Worm (Caenorhabditis elegans) whole organism, L4 larva: Measurements from ENCODE around the gene sedl-1.
"Not testable (repeated sequence)": the region's sequence is repeated elsewhere in the genome, so short reads cannot be mapped to it uniquely, and the experiment has no call there.

Source experiments
- F10B5.3 ChIP-seq: sonication (generic microtip); optimal IDR thresholded peaks from 2 replicates; lab custom pipeline; 2016; ENCODE audit warnings: mild to moderate bottlenecking, missing genetic modification characterization, missing compliant biosample characterization
- F37D6.2 ChIP-seq: sonication (generic microtip); optimal IDR thresholded peaks from 2 replicates; lab custom pipeline; 2016; ENCODE audit warnings: mild to moderate bottlenecking, missing genetic modification characterization, missing compliant biosample characterization
- ZK546.5 ChIP-seq, 2 experiments: sonication (generic microtip); optimal IDR thresholded peaks; 2 replicates each; lab custom pipeline; 2017; ENCODE audit warnings: missing biosample characterization in 2 of 2, missing genetic modification characterization in 2 of 2
- aha-1 ChIP-seq: fragments of 150-350 bp; peaks from one replicate; lab custom pipeline; 2014; ENCODE audit warnings: missing biosample characterization, missing genetic modification characterization
- daf-16 ChIP-seq, 3 experiments: sonication (generic microtip); optimal IDR thresholded peaks; 2 replicates each; lab custom pipeline; 2016 to 2017; ENCODE audit warnings: missing genetic modification characterization in 3 of 3, missing genetic modification reagents in 3 of 3, mild to moderate bottlenecking in 2 of 3, missing compliant biosample characterization in 2 of 3, missing biosample characterization in 1 of 3, moderate library complexity in 1 of 3
- dmd-6 ChIP-seq: fragments of 200-800 bp; sonication (Bioruptor generic); IDR thresholded peaks from 2 replicates; pipeline ENCODE4 v1.3.6; 2022; ENCODE audit warnings: missing genetic modification reagents, missing genetic modification characterization, missing compliant biosample characterization
- dpl-1 ChIP-seq: fragments of 150-350 bp; optimal IDR thresholded peaks from 2 replicates; lab custom pipeline; 2014; ENCODE audit warnings: missing biosample characterization, missing genetic modification reagents, missing genetic modification characterization
- egl-43 ChIP-seq: fragments of 200-800 bp; sonication (Bioruptor generic); IDR thresholded peaks from 2 replicates; pipeline ENCODE4 v1.3.6; 2022; ENCODE audit warnings: missing genetic modification reagents, missing genetic modification characterization, missing compliant biosample characterization
- fkh-10 ChIP-seq: fragments of 150-350 bp; optimal IDR thresholded peaks from 2 replicates; lab custom pipeline; 2014; ENCODE audit warnings: missing biosample characterization, missing genetic modification reagents, missing genetic modification characterization
- gei-8 ChIP-seq: fragments of 200-800 bp; sonication (Bioruptor generic); optimal IDR thresholded peaks from 2 replicates; lab custom pipeline; 2018; ENCODE audit warnings: mild to moderate bottlenecking, missing genetic modification characterization, missing compliant biosample characterization
- hlh-11 ChIP-seq: fragments of 200-800 bp; sonication (Bioruptor generic); optimal IDR thresholded peaks from 2 replicates; lab custom pipeline; 2018; ENCODE audit warnings: mild to moderate bottlenecking, missing genetic modification characterization, missing compliant biosample characterization
- hlh-30 ChIP-seq: sonication (generic microtip); optimal IDR thresholded peaks from 2 replicates; lab custom pipeline; 2017; ENCODE audit warnings: antibody characterized with exemption, mild to moderate bottlenecking, missing genetic modification characterization, missing compliant biosample characterization; ENCODE audit not compliant: insufficient read depth
- hmg-1.1 ChIP-seq: fragments of 200-800 bp; sonication (Bioruptor generic); IDR thresholded peaks from 2 replicates; pipeline ENCODE4 v1.3.6; 2022; ENCODE audit warnings: missing genetic modification reagents, missing genetic modification characterization, missing compliant biosample characterization
- lim-7 ChIP-seq: fragments of 200-800 bp; sonication (Bioruptor generic); IDR thresholded peaks from 2 replicates; pipeline ENCODE4 v1.3.6; 2022; ENCODE audit warnings: missing genetic modification characterization, missing compliant biosample characterization
- lin-38 ChIP-seq: fragments of 200-800 bp; sonication (Bioruptor generic); IDR thresholded peaks from 2 replicates; pipeline ENCODE4 v1.3.6; 2022; ENCODE audit warnings: missing genetic modification reagents, missing genetic modification characterization, missing compliant biosample characterization
- lsy-2 ChIP-seq, 2 experiments: fragments of 150-350 bp in 1 of 2; sonication (generic microtip) in 1 of 2; optimal IDR thresholded peaks; 2 replicates each; lab custom pipeline; 2014 to 2017; ENCODE audit warnings: missing biosample characterization in 2 of 2, missing genetic modification characterization in 2 of 2
- mdt-29 ChIP-seq: fragments of 200-800 bp; sonication (Bioruptor generic); IDR thresholded peaks from 2 replicates; pipeline ENCODE4 v1.3.6; 2022; ENCODE audit warnings: missing genetic modification reagents, missing genetic modification characterization, missing compliant biosample characterization
- mep-1 ChIP-seq: fragments of 150-350 bp; sonication (generic microtip); optimal IDR thresholded peaks from 3 replicates; lab custom pipeline; 2014; ENCODE audit warnings: missing biosample characterization, missing genetic modification characterization
- mes-2 ChIP-seq: sonication (generic microtip); optimal IDR thresholded peaks from 2 replicates; lab custom pipeline; 2016; ENCODE audit warnings: missing genotype, mild to moderate bottlenecking, missing genetic modification characterization, missing compliant biosample characterization; ENCODE audit not compliant: poor library complexity, severe bottlenecking
- mxl-3 ChIP-seq: fragments of 200-800 bp; sonication (Bioruptor generic); optimal IDR thresholded peaks from 2 replicates; lab custom pipeline; 2018; ENCODE audit warnings: mild to moderate bottlenecking, missing genetic modification characterization, missing compliant biosample characterization
- nhr-237 ChIP-seq: sonication (generic microtip); optimal IDR thresholded peaks from 2 replicates; lab custom pipeline; 2017; ENCODE audit warnings: missing biosample characterization, missing genetic modification characterization
- nhr-28 ChIP-seq: fragments of 150-350 bp; optimal IDR thresholded peaks from 2 replicates; lab custom pipeline; 2014; ENCODE audit warnings: missing biosample characterization, missing genetic modification characterization
- nhr-42 ChIP-seq: fragments of 200-800 bp; sonication (Bioruptor generic); IDR thresholded peaks from 2 replicates; pipeline ENCODE4 v1.3.6; 2022; ENCODE audit warnings: missing genetic modification characterization, missing compliant biosample characterization
- rbr-2 ChIP-seq: sonication (generic microtip); optimal IDR thresholded peaks from 2 replicates; lab custom pipeline; 2016; ENCODE audit warnings: missing genotype, missing genetic modification characterization, missing compliant biosample characterization
- saeg-2 ChIP-seq: fragments of 200-800 bp; sonication (Bioruptor generic); IDR thresholded peaks from 2 replicates; pipeline ENCODE4 v1.3.6; 2022; ENCODE audit warnings: missing genetic modification reagents, missing genetic modification characterization, missing compliant biosample characterization
- tra-1 ChIP-seq: fragments of 200-800 bp; sonication (Bioruptor generic); IDR thresholded peaks from 2 replicates; pipeline ENCODE4 v1.3.6; 2022; ENCODE audit warnings: missing genetic modification reagents, missing genetic modification characterization, missing compliant biosample characterization
- unc-39 ChIP-seq: sonication (generic microtip); optimal IDR thresholded peaks from 2 replicates; lab custom pipeline; 2017; ENCODE audit warnings: missing biosample characterization, missing genetic modification characterization
- unc-62 ChIP-seq, 3 experiments: fragments of 150-350 bp in 1 of 3; sonication (generic microtip); optimal IDR thresholded peaks in 2 of 3; peaks in 1 of 3; 1 replicate in 1 of 3; 2 replicates in 2 of 3; lab custom pipeline; 2014 to 2017; ENCODE audit warnings: missing biosample characterization in 3 of 3, missing genetic modification characterization in 3 of 3, missing genetic modification reagents in 3 of 3, missing genotype in 1 of 3
- vab-7 ChIP-seq: fragments of 200-800 bp; sonication (Bioruptor generic); IDR thresholded peaks from 2 replicates; pipeline ENCODE4 v1.3.6; 2022; ENCODE audit warnings: missing genetic modification reagents, missing genetic modification characterization, missing compliant biosample characterization
- zfp-2 ChIP-seq: sonication (generic microtip); optimal IDR thresholded peaks from 2 replicates; lab custom pipeline; 2016; ENCODE audit warnings: mild to moderate bottlenecking, missing genetic modification characterization, missing compliant biosample characterization
- zip-11 ChIP-seq: fragments of 200-800 bp; sonication (Bioruptor generic); IDR thresholded peaks from 2 replicates; pipeline ENCODE4 v1.3.6; 2022; ENCODE audit warnings: missing genetic modification characterization, missing compliant biosample characterization
- ztf-7 ChIP-seq: fragments of 150-350 bp; optimal IDR thresholded peaks from 2 replicates; lab custom pipeline; 2014; ENCODE audit warnings: missing biosample characterization, missing genetic modification characterization

The sedl-1 gene

DNA sequence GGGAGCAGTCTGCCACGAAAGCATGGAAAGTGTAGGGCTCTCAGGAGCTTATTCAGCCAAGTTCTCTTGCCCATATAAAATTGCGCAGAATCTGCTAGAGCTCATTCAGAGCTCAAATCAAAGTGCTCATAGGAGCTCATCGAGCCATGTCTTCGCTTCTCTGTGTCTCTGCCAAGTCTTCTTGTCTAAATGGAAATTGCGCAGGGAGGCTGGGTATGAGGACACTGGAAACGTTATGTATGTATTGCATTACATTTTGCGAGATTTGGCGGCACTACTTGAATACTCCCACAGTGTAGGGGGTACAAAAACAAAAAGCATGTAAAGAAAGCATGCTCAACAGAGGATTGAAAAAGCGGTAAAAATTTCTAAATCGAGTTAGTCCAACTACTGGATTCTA is 3.0 kb downstream of the sedl-1 start:
- TF ChIP-seq hmg-1.1 (peak; percentile 32; the same call in 1 of the 2 replicates), egl-43 (GFP tag; lab: Robert Waterston, UW) (0 out of 2 replicates have a peak, but pooled peaks have one; percentile 54), lsy-2 (tag; optimal IDR thresholded peaks at IDR 0.05; lab: Kevin White, UChicago) (peak in 1 of 2 experiments; percentile 14), zip-11 (GFP tag; lab: Robert Waterston, UW) (no peak), rbr-2 (tag; lab: Kevin White, UChicago) (no peak), F37D6.2 (peak; percentile 32), fkh-10 (GFP tag; lab: Kevin White, UChicago) (peak; percentile 40), mep-1 (tag; lab: Kevin White, UChicago) (peak; percentile 3), lim-7 (no peak), ZK546.5 (tag; optimal IDR thresholded peaks at IDR 0.05; lab: Kevin White, UChicago) (no peak), mes-2 (tag; lab: Kevin White, UChicago) (peak; percentile 46), unc-39 (tag; lab: Kevin White, UChicago) (no peak), unc-62 (GFP tag; optimal IDR thresholded peaks at IDR 0.05 in 1 of 2; lab: Kevin White, UChicago) (peak in 1 of 2 experiments; percentile 56), unc-62 (tag; optimal IDR thresholded peaks at IDR 0.05; lab: Kevin White, UChicago) (no peak), vab-7 (GFP tag; lab: Robert Waterston, UW) (no peak)

DNA sequence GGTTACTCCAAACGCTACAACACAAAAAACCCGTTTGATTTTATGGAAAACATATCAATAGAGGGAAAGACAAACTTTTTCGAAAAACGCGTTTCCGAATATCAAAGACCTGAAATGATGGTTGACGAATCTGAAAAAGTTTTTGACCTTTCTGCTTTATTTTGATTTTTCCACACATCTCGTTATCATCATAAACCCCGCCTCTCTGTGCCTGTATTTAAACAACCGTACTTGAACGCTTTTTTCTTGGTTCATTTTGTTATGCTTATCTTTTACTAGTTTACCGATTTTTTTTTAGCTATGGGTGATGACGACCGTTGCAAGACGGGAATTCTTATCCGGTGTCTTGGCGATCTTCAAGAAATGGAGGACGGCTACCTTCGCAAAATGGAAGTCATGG is 9.4 kb downstream of the sedl-1 start, which contains the start of gene F19G12.1:
TSS of gene F19G12.1 (plus strand) at position 301 of the 400 bp plus-strand sequence.
- not testable (repeated sequence) for TF ChIP-seq mdt-29 (GFP tag; lab: Robert Waterston, UW); gei-8 (GFP tag; lab: Kevin White, UChicago); aha-1

DNA sequence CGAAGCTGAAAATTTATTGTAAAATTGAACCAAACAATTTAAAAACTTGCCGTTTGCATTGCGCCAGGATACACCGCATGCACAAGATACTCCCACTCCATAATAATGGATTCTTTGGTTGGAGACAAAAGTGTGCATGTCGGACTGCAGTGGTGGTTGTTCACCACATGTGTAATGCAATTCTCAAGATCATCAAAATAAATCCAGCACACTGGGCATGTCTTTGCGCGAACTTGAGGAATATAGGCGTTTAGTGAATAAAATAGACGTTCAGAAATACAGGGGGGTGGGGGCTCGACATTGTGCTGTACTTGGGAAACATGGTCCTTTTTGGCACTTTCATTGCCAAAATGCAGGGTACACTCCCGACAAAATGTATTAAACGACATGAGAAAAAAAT is 13.6 kb downstream of the sedl-1 start, which contains the start of gene F19G12.11:
TSS of gene F19G12.11 (minus strand) at position 101 of the 400 bp plus-strand sequence.
- TF ChIP-seq nhr-42 (no peak), ztf-7 (tag; lab: Kevin White, UChicago) (no peak), dpl-1 (no peak), saeg-2 (GFP tag; lab: Robert Waterston, UW) (no peak), F10B5.3 (no peak), zfp-2 (tag; lab: Kevin White, UChicago) (no peak)

DNA sequence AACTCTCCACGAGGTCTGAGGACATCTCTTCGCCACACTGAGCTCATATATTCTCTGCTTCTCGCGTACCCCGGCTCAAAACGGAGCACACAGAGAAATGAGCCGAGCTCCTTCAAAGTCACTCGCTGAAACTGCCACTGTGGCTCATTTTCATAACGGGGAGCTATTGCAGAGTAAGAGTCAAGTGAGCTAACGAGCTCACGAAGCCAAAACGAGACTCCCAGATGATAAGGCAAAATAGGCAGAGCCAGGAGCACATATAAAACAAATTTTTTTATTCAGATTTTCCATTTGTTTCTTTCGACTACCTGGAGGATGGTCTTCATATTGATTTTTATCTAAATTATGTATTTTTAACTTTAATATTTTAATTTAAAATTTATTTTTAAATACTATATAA is 15.6 kb downstream of the sedl-1 start, which contains the start of gene F19G12.3:
TSS of gene F19G12.3 (plus strand) at position 301 of the 400 bp plus-strand sequence.
- no peak for TF ChIP-seq nhr-237
- peak in 1 of 2 experiments; percentile 87 for TF ChIP-seq unc-62 (GFP tag; optimal IDR thresholded peaks at IDR 0.05 in 1 of 2; lab: Kevin White, UChicago)
- TF ChIP-seq unc-62 (tag; optimal IDR thresholded peaks at IDR 0.05; lab: Kevin White, UChicago): no peak
- TF ChIP-seq vab-7 (GFP tag; lab: Robert Waterston, UW): no peak

DNA sequence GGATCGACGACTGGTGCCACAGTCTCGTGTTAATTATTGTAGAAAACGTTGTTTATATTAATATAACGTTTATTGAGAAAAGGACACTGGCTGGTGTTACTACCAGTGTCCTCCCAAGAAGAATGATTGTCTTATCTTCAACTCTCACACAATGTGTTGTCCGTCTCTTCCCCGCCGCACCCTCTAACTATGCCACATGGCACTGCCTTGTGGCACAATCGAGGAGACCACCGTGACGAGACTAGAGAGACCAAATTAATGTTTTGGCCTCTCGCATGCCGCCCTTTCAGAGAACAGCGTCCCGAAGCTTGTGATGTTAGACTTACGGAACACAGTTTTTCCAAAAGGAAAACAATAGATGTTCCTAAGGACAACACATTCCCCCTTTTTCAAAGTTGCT is 17.8 kb downstream of the sedl-1 start:
- peak; percentile 50 for TF ChIP-seq dmd-6
- peak; percentile 21 for TF ChIP-seq nhr-28
- peak; percentile 30 for TF ChIP-seq hlh-11 (tag; lab: Kevin White, UChicago)
- TF ChIP-seq mxl-3: peak; percentile 49
- peak; percentile 32 for TF ChIP-seq hlh-30 (tag; lab: Kevin White, UChicago)
- 0 out of 2 replicates have a peak, but pooled peaks have one; percentile 19 for TF ChIP-seq hmg-1.1
- TF ChIP-seq lin-38 (GFP tag; lab: Robert Waterston, UW): peak; percentile 27; the same call in 1 of the 2 replicates
- TF ChIP-seq daf-16 (GFP tag; optimal IDR thresholded peaks at IDR 0.05; lab: Kevin White, UChicago): not testable (repeated sequence)
- peak; percentile 17 for TF ChIP-seq daf-16 (tag; optimal IDR thresholded peaks at IDR 0.05; lab: Kevin White, UChicago)
- 0 out of 2 replicates have a peak, but pooled peaks have one; percentile 50 for TF ChIP-seq tra-1 (GFP tag; lab: Robert Waterston, UW)
- TF ChIP-seq, all 104 proteins: peak for 9; not testable (repeated sequence) for 95
